Fruit fly (Drosophila melanogaster): Measurements from ENCODE around the gene Smr.

Gene Smr

DNA sequence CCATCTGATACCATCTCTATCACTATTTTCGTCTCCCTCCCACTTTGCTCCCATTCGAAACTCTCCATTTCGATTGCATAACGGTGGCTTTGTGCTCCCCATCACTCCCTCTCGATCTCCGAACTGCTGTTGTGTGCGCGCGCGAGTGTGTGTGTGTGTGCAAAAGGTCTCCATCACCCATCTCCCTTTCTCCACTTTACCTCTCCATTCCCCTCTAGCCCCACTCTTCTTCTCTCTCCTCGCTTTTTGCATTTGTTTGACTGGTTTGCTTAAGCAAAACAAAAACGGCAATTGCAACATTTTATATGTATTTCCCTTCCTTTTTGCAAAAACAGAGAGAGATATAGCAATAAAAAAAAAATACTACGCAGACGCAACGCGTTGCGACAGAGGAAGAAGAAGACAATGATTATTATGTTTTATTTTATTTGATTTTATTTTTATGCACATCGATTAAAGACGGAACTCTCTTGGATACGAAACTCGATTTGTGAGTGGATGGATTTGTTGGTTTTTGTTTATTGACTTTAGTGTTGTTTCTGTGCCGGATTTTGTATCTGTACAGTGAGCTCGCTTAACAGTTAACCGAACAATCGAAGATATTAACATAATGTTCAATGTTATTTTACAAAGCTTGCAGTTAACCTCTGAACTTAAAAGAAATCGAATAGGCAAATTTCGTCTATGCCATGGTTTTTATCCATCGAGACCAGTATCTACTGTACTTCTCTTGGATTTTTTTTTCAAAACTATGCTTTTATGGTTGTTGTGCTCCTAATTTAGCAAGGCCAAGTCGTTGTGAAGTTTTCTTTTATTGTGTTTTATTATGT is 72.5 kb downstream of the Smr start (continued):
- TF ChIP-seq Bdp1 (GFP tag; optimal IDR thresholded peaks at IDR 0.05) (peak; percentile 40), crc (GFP tag; optimal IDR thresholded peaks at IDR 0.05) (peak; percentile 11), ken (GFP tag; IDR thresholded peaks at IDR 0.05) (peak; percentile 67; the same call in 2 of the 3 replicates), pnt (GFP tag; optimal IDR thresholded peaks at IDR 0.05) (peak; percentile 43), eyg (GFP tag; optimal IDR thresholded peaks at IDR 0.05) (peak; percentile 48), insv (GFP tag; optimal IDR thresholded peaks at IDR 0.05) (no peak), Antp (GFP tag; optimal IDR thresholded peaks at IDR 0.05) (peak; percentile 65), twi (tag; optimal IDR thresholded peaks at IDR 0.05) (no peak), C15 (GFP tag; IDR thresholded peaks at IDR 0.05) (no peak), CG10565 (GFP tag; optimal IDR thresholded peaks at IDR 0.05) (no peak), TFAM (GFP tag; optimal IDR thresholded peaks at IDR 0.05) (no peak), abd-A (tag; optimal IDR thresholded peaks at IDR 0.05) (no peak), CG13624 (GFP tag; optimal IDR thresholded peaks at IDR 0.05) (peak; percentile 65), Asciz (GFP tag; optimal IDR thresholded peaks at IDR 0.05) (peak; percentile 38), CG8281 (tag; optimal IDR thresholded peaks at IDR 0.05) (no peak), chn (GFP tag; optimal IDR thresholded peaks at IDR 0.05) (peak; percentile 34), ro (GFP tag; IDR thresholded peaks at IDR 0.05) (no peak), Dll (GFP tag; IDR thresholded peaks at IDR 0.05; ENCODE audit: partially characterized antibody) (no peak), ac (GFP tag; optimal IDR thresholded peaks at IDR 0.05) (no peak), Opbp (GFP tag; IDR thresholded peaks at IDR 0.05; ENCODE audit: partially characterized antibody) (no peak), Fer2 (tag; optimal IDR thresholded peaks at IDR 0.05) (peak; percentile 47), lmd (GFP tag; IDR thresholded peaks at IDR 0.05) (peak; percentile 77), CG6854 (GFP tag; optimal IDR thresholded peaks at IDR 0.05) (peak; percentile 47), CG10654 (GFP tag; optimal IDR thresholded peaks at IDR 0.05) (peak; percentile 15), Dbx (GFP tag; IDR thresholded peaks at IDR 0.05) (peak; percentile 78), nau (GFP tag; optimal IDR thresholded peaks at IDR 0.05) (peak; percentile 5), Ets65A (GFP tag) (peak; percentile 92), CG10209 (GFP tag; optimal IDR thresholded peaks at IDR 0.05) (peak; percentile 47), cas (GFP tag; IDR thresholded peaks at IDR 0.05) (peak; percentile 43; the same call in 1 of the 2 replicates), sr (GFP tag; IDR thresholded peaks at IDR 0.05) (0 out of 3 replicates have a peak, but pooled peaks have one; percentile 44), lola (GFP tag; optimal IDR thresholded peaks at IDR 0.05) (peak in 1 of 3 experiments; percentile 30), yki (optimal IDR thresholded peaks at IDR 0.05) (no peak), ase (GFP tag; IDR thresholded peaks at IDR 0.05) (peak; percentile 45; the same call in 2 of the 3 replicates), Aef1 (GFP tag; IDR thresholded peaks at IDR 0.05) (peak; percentile 67; the same call in 2 of the 3 replicates), CG34376 (GFP tag; optimal IDR thresholded peaks at IDR 0.05) (peak; percentile 10), exex (tag; optimal IDR thresholded peaks at IDR 0.05) (peak; percentile 25), CG6813 (GFP tag; optimal IDR thresholded peaks at IDR 0.05) (peak; percentile 51), MTF-1 (GFP tag; optimal IDR thresholded peaks at IDR 0.05; ENCODE audit: borderline replicate concordance) (peak; percentile 49), pho (GFP tag; optimal IDR thresholded peaks at IDR 0.05) (peak; percentile 66), CG12299 (tag; optimal IDR thresholded peaks at IDR 0.05) (peak; percentile 29), CG6654 (GFP tag; optimal IDR thresholded peaks at IDR 0.05) (no peak), B-H1 (GFP tag; IDR thresholded peaks at IDR 0.05) (no peak; the same call in 2 of the 3 replicates), so (GFP tag; IDR thresholded peaks at IDR 0.05) (0 out of 3 replicates have a peak, but pooled peaks have one; percentile 59), dpn (GFP tag; optimal IDR thresholded peaks at IDR 0.05) (peak; percentile 67 to 71), Dad (GFP tag; optimal IDR thresholded peaks at IDR 0.05) (peak; percentile 28), lbe (GFP tag; optimal IDR thresholded peaks at IDR 0.05) (no peak), CG12391 (tag; optimal IDR thresholded peaks at IDR 0.05) (peak; percentile 64), Atf6 (GFP tag; IDR thresholded peaks at IDR 0.05) (peak; percentile 68), CG8765 (GFP tag; IDR thresholded peaks at IDR 0.05) (peak; percentile 48; the same call in 1 of the 2 replicates)
